Fruit fly (Drosophila melanogaster) whole organism, embryonic: Measurements from ENCODE around the gene CG16736.
A peak's percentile ranks its signal among the peaks of the same experiment; 100 is the strongest.

Experiments
- CG10147 ChIP-seq: fragments of 200-800 bp; sonication (Bioruptor generic); optimal IDR thresholded peaks from 2 replicates; lab custom pipeline; 2019; ENCODE audit warnings: missing biosample characterization, mild to moderate bottlenecking, missing genetic modification characterization, moderate library complexity
- CG10462 ChIP-seq: fragments of 200-800 bp; sonication (Bioruptor generic); optimal IDR thresholded peaks from 2 replicates; lab custom pipeline; 2016; ENCODE audit warnings: missing biosample characterization, missing genetic modification characterization
- CG11247 ChIP-seq: fragments of 200-800 bp; sonication (Bioruptor generic); IDR thresholded peaks from 2 replicates; pipeline ENCODE4 v1.3.6; 2022; ENCODE audit warnings: missing biosample characterization, missing genetic modification characterization
- CG11504 ChIP-seq: fragments of 200-800 bp; sonication (Bioruptor generic); optimal IDR thresholded peaks from 3 replicates; lab custom pipeline; 2019; ENCODE audit warnings: missing biosample characterization, mild to moderate bottlenecking, missing genetic modification characterization, moderate library complexity
- CG11695 ChIP-seq: fragments of 200-800 bp; sonication (Bioruptor generic); IDR thresholded peaks from 3 replicates; pipeline ENCODE4 v1.3.6; 2022; ENCODE audit warnings: missing biosample characterization, missing genetic modification characterization
- CG14050 ChIP-seq: fragments of 200-800 bp; sonication (Bioruptor generic); IDR thresholded peaks from 3 replicates; pipeline ENCODE4 v1.3.6; 2022; ENCODE audit warnings: missing biosample characterization, missing genetic modification characterization
- CG15269 ChIP-seq: fragments of 200-800 bp; sonication (Bioruptor generic); optimal IDR thresholded peaks from 2 replicates; lab custom pipeline; 2018; ENCODE audit warnings: missing biosample characterization, mild to moderate bottlenecking, missing genetic modification characterization, moderate library complexity
- CG16815 ChIP-seq: fragments of 200-800 bp; sonication (Bioruptor generic); optimal IDR thresholded peaks from 3 replicates; lab custom pipeline; 2017; ENCODE audit warnings: missing biosample characterization, mild to moderate bottlenecking, missing genetic modification characterization
- CG17912 ChIP-seq: fragments of 200-800 bp; sonication (Bioruptor generic); optimal IDR thresholded peaks from 2 replicates; lab custom pipeline; 2018; ENCODE audit warnings: missing biosample characterization, mild to moderate bottlenecking, missing genetic modification characterization
- CG18599 ChIP-seq: fragments of 200-800 bp; sonication (Bioruptor generic); optimal IDR thresholded peaks from 3 replicates; lab custom pipeline; 2017; ENCODE audit warnings: missing biosample characterization, missing genetic modification characterization, mild to moderate bottlenecking, moderate library complexity, missing genetic modification reagents
- CG18619 ChIP-seq: fragments of 200-800 bp; sonication (Bioruptor generic); optimal IDR thresholded peaks from 3 replicates; lab custom pipeline; 2017; ENCODE audit warnings: missing biosample characterization, mild to moderate bottlenecking, missing genetic modification characterization
- CG2199 ChIP-seq: fragments of 200-800 bp; sonication (Bioruptor generic); IDR thresholded peaks from 3 replicates; pipeline ENCODE4 v1.3.6; 2022; ENCODE audit warnings: missing biosample characterization, missing genetic modification characterization
- CG2202 ChIP-seq: fragments of 200-800 bp; sonication (Bioruptor generic); optimal IDR thresholded peaks from 2 replicates; lab custom pipeline; 2018; ENCODE audit warnings: missing biosample characterization, mild to moderate bottlenecking, missing genetic modification characterization
- CG2678 ChIP-seq: fragments of 200-800 bp; sonication (Bioruptor generic); optimal IDR thresholded peaks from 3 replicates; lab custom pipeline; 2019; ENCODE audit warnings: missing biosample characterization, mild to moderate bottlenecking, missing genetic modification characterization, moderate library complexity
- CG32767 ChIP-seq: fragments of 200-800 bp; sonication (Bioruptor generic); IDR thresholded peaks from 2 replicates; pipeline ENCODE4 v1.3.6; 2022; ENCODE audit warnings: missing biosample characterization, missing genetic modification characterization
- CG33557 ChIP-seq: fragments of 200-800 bp; sonication (Bioruptor generic); optimal IDR thresholded peaks from 2 replicates; lab custom pipeline; 2019; ENCODE audit warnings: missing biosample characterization, mild to moderate bottlenecking, missing genetic modification characterization, moderate library complexity
- CG3847 ChIP-seq: fragments of 200-800 bp; sonication (Bioruptor generic); IDR thresholded peaks from 2 replicates; pipeline ENCODE4 v1.3.6; 2022; ENCODE audit warnings: missing biosample characterization, missing genetic modification characterization
- CG6683 ChIP-seq: fragments of 200-800 bp; sonication (Bioruptor generic); optimal IDR thresholded peaks from 2 replicates; lab custom pipeline; 2017; ENCODE audit warnings: missing biosample characterization, mild to moderate bottlenecking, missing genetic modification characterization, missing genetic modification reagents
- CG6791 ChIP-seq: fragments of 200-800 bp; sonication (Bioruptor generic); IDR thresholded peaks from 3 replicates; pipeline ENCODE4 v1.3.6; 2022; ENCODE audit warnings: missing biosample characterization, missing genetic modification characterization; ENCODE audit not compliant: partially characterized antibody
- CG7745 ChIP-seq: fragments of 200-800 bp; sonication (Bioruptor generic); optimal IDR thresholded peaks from 2 replicates; lab custom pipeline; 2018; ENCODE audit warnings: missing biosample characterization, mild to moderate bottlenecking, missing genetic modification characterization, moderate library complexity
- Ets97D ChIP-seq: fragments of 200-800 bp; sonication (Bioruptor generic); optimal IDR thresholded peaks from 3 replicates; lab custom pipeline; 2016; ENCODE audit warnings: missing biosample characterization, missing genetic modification characterization
- Fer2 ChIP-seq: fragments of 200-800 bp; sonication (Bioruptor generic); optimal IDR thresholded peaks from 2 replicates; lab custom pipeline; 2018; ENCODE audit warnings: missing biosample characterization, mild to moderate bottlenecking, missing genetic modification characterization, moderate library complexity
- Gug ChIP-seq: fragments of 200-800 bp; sonication (Bioruptor generic); IDR thresholded peaks from 4 replicates; pipeline ENCODE4 v1.3.6; 2022; ENCODE audit warnings: missing biosample characterization, missing genetic modification characterization
- H2.0 ChIP-seq: fragments of 200-800 bp; sonication (Bioruptor generic); IDR thresholded peaks from 2 replicates; pipeline ENCODE4 v1.3.6; 2022; ENCODE audit warnings: missing biosample characterization, missing genetic modification characterization
- Hand ChIP-seq: fragments of 200-800 bp; sonication (Bioruptor generic); optimal IDR thresholded peaks from 2 replicates; lab custom pipeline; 2017; ENCODE audit warnings: mild to moderate bottlenecking, missing biosample characterization, missing genetic modification reagents, missing genetic modification characterization
- Hey ChIP-seq: fragments of 200-800 bp; sonication (Bioruptor generic); optimal IDR thresholded peaks from 3 replicates; lab custom pipeline; 2018; ENCODE audit warnings: missing biosample characterization, mild to moderate bottlenecking, missing genetic modification characterization
- Jarid2 ChIP-seq: fragments of 200-800 bp; sonication (Bioruptor generic); optimal IDR thresholded peaks from 3 replicates; lab custom pipeline; 2017; ENCODE audit warnings: mild to moderate bottlenecking, missing biosample characterization, missing genetic modification reagents, missing genetic modification characterization
- Nf-YB ChIP-seq: fragments of 200-800 bp; sonication (Bioruptor generic); optimal IDR thresholded peaks from 3 replicates; lab custom pipeline; 2019; ENCODE audit warnings: missing biosample characterization, mild to moderate bottlenecking, missing genetic modification characterization, moderate library complexity
- Six4 ChIP-seq: fragments of 200-800 bp; sonication (Bioruptor generic); optimal IDR thresholded peaks from 2 replicates; lab custom pipeline; 2016; ENCODE audit warnings: missing biosample characterization, missing genetic modification characterization
- TFAM ChIP-seq: fragments of 200-800 bp; sonication (Bioruptor generic); optimal IDR thresholded peaks from 2 replicates; lab custom pipeline; 2017; ENCODE audit warnings: missing biosample characterization, missing genetic modification characterization, inconsistent platforms
- Tbp ChIP-seq: fragments of >200 bp; optimal IDR thresholded peaks from 2 replicates; lab custom pipeline; 2018; ENCODE audit warnings: missing biosample characterization, missing genetic modification characterization
- Trl ChIP-seq, 3 experiments: fragments of >200 bp in 2 of 3; fragments of 200-800 bp in 1 of 3; sonication (Bioruptor generic) in 1 of 3; optimal IDR thresholded peaks; 2 replicates in 1 of 3; 3 replicates in 2 of 3; lab custom pipeline; 2016 to 2017; ENCODE audit warnings: missing biosample characterization in 1 of 3, missing genetic modification characterization in 1 of 3
- amos ChIP-seq: fragments of 200-800 bp; sonication (Bioruptor generic); IDR thresholded peaks from 2 replicates; pipeline ENCODE4 v1.3.6; 2022; ENCODE audit warnings: missing biosample characterization, missing genetic modification characterization; ENCODE audit not compliant: partially characterized antibody
- bsh ChIP-seq, 2 experiments: fragments of 200-800 bp; sonication (Bioruptor generic); optimal IDR thresholded peaks; 2 replicates each; lab custom pipeline; 2017 to 2018; ENCODE audit warnings: mild to moderate bottlenecking in 2 of 2, missing biosample characterization in 2 of 2, missing genetic modification characterization in 2 of 2, moderate library complexity in 1 of 2
- chm ChIP-seq: fragments of 200-800 bp; sonication (Bioruptor generic); IDR thresholded peaks from 2 replicates; pipeline ENCODE4 v1.3.6; 2022; ENCODE audit warnings: missing biosample characterization, missing genetic modification characterization
- crol ChIP-seq: fragments of 200-800 bp; sonication (Bioruptor generic); IDR thresholded peaks from 2 replicates; pipeline ENCODE4 v1.3.6; 2022; ENCODE audit warnings: missing biosample characterization, missing genetic modification characterization
- cwo ChIP-seq: fragments of 200-800 bp; sonication (Bioruptor generic); optimal IDR thresholded peaks from 3 replicates; lab custom pipeline; 2017; ENCODE audit warnings: missing biosample characterization, missing genetic modification characterization, mild to moderate bottlenecking, moderate library complexity, missing genetic modification reagents
- dati ChIP-seq: fragments of 200-800 bp; sonication (Bioruptor generic); IDR thresholded peaks from 2 replicates; pipeline ENCODE4 v1.3.6; 2022; ENCODE audit warnings: missing biosample characterization, missing genetic modification characterization
- dimm ChIP-seq: fragments of 200-800 bp; sonication (Bioruptor generic); IDR thresholded peaks from 2 replicates; pipeline ENCODE4 v1.3.6; 2022; ENCODE audit warnings: missing biosample characterization, missing genetic modification characterization
- dmrt11E ChIP-seq: fragments of 200-800 bp; sonication (Bioruptor generic); optimal IDR thresholded peaks from 3 replicates; lab custom pipeline; 2018; ENCODE audit warnings: missing biosample characterization, mild to moderate bottlenecking, missing genetic modification characterization, moderate library complexity
- dysf ChIP-seq: fragments of 200-800 bp; sonication (Bioruptor generic); IDR thresholded peaks from 3 replicates; pipeline ENCODE4 v1.3.6; 2022; ENCODE audit warnings: missing biosample characterization, missing genetic modification characterization
- gsb-n ChIP-seq: fragments of 200-800 bp; sonication (Bioruptor generic); optimal IDR thresholded peaks from 3 replicates; lab custom pipeline; 2018; ENCODE audit warnings: missing biosample characterization, mild to moderate bottlenecking, missing genetic modification characterization
- ham ChIP-seq: fragments of 200-800 bp; sonication (Bioruptor generic); IDR thresholded peaks from 2 replicates; pipeline ENCODE4 v1.3.6; 2022; ENCODE audit warnings: missing biosample characterization, missing genetic modification characterization
- kah ChIP-seq: fragments of 200-800 bp; sonication (Bioruptor generic); optimal IDR thresholded peaks from 2 replicates; lab custom pipeline; 2018; ENCODE audit warnings: missing biosample characterization, mild to moderate bottlenecking, missing genetic modification characterization
- lbe ChIP-seq: fragments of 200-800 bp; sonication (Bioruptor generic); optimal IDR thresholded peaks from 2 replicates; lab custom pipeline; 2016; ENCODE audit warnings: missing biosample characterization, mild to moderate bottlenecking, missing genetic modification characterization
- luna ChIP-seq: fragments of 200-800 bp; sonication (Bioruptor generic); optimal IDR thresholded peaks from 2 replicates; lab custom pipeline; 2016; ENCODE audit warnings: missing biosample characterization, missing genetic modification characterization
- shn ChIP-seq: fragments of 200-800 bp; sonication (Bioruptor generic); optimal IDR thresholded peaks from 3 replicates; lab custom pipeline; 2016; ENCODE audit warnings: missing biosample characterization, missing genetic modification characterization
- sqz ChIP-seq: fragments of 200-800 bp; sonication (Bioruptor generic); optimal IDR thresholded peaks from 3 replicates; lab custom pipeline; 2018; ENCODE audit warnings: missing biosample characterization, mild to moderate bottlenecking, missing genetic modification characterization
- twi ChIP-seq: fragments of 200-800 bp; optimal IDR thresholded peaks from 2 replicates; lab custom pipeline; 2019; ENCODE audit warnings: missing biosample characterization, mild to moderate bottlenecking, missing genetic modification characterization, moderate library complexity
- zen2 ChIP-seq: fragments of 200-800 bp; sonication (Bioruptor generic); IDR thresholded peaks from 3 replicates; pipeline ENCODE4 v1.3.6; 2022; ENCODE audit warnings: missing biosample characterization, missing genetic modification characterization; ENCODE audit not compliant: partially characterized antibody

Gene CG16736

DNA sequence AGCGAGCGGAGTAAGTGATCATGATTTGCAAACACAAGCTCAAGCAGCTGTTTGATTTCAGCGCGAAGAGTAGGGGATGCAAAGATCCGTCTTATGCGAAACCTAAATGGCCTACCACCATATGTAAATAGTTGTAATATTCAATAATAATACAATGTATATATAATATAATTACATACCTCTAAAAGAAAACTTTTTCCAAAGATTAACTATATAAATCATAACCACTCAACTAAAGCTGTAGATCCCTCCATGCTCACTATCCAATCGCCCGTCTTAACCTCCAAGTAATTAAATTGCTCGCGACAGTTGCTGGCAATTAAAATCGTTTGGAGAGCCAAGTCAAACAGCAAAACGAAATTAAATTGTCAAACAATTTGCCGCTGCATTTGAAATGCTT is 30.2 kb downstream of the CG16736 start (continued):
- TF ChIP-seq CG16815 (GFP tag; lab: Kevin White, UChicago) (peak; percentile 51), ham (no peak), H2.0 (GFP tag; lab: Robert Waterston, UW) (peak; percentile 79), Gug (GFP tag; lab: Robert Waterston, UW) (peak; percentile 56; the same call in 2 of the 4 replicates), sqz (no peak), CG11504 (tag; lab: Kevin White, UChicago) (peak; percentile 85), CG11695 (GFP tag; lab: Robert Waterston, UW) (peak; percentile 77), Trl (optimal IDR thresholded peaks at IDR 0.05; lab: Kevin White, UChicago) (no peak), Trl (GFP tag; optimal IDR thresholded peaks at IDR 0.05; lab: Kevin White, UChicago) (no peak), Fer2 (tag; lab: Kevin White, UChicago) (peak; percentile 30), CG2678 (tag; lab: Kevin White, UChicago) (peak; percentile 86), Tbp (GFP tag; lab: Kevin White, UChicago) (no peak), lbe (GFP tag; lab: Kevin White, UChicago) (peak; percentile 14), CG3847 (GFP tag; lab: Robert Waterston, UW) (peak; percentile 71), CG18599 (GFP tag; lab: Kevin White, UChicago) (peak; percentile 84), Hand (GFP tag; lab: Kevin White, UChicago) (no peak), TFAM (GFP tag; lab: Kevin White, UChicago) (no peak), CG10147 (peak; percentile 70), CG33557 (GFP tag; lab: Kevin White, UChicago) (no peak), kah (GFP tag; lab: Kevin White, UChicago) (no peak), CG6791 (no peak), crol (GFP tag; lab: Robert Waterston, UW) (no peak), Jarid2 (GFP tag; lab: Kevin White, UChicago) (no peak), gsb-n (no peak), luna (GFP tag; lab: Kevin White, UChicago) (no peak), CG14050 (peak; percentile 69; the same call in 2 of the 3 replicates), amos (GFP tag; lab: Robert Waterston, UW) (no peak), dysf (peak; percentile 91), CG10462 (GFP tag; lab: Kevin White, UChicago) (peak; percentile 56), CG11247 (GFP tag; lab: Robert Waterston, UW) (peak; percentile 68), CG32767 (peak; percentile 69), Ets97D (GFP tag; lab: Kevin White, UChicago) (no peak), zen2 (GFP tag; lab: Robert Waterston, UW) (no peak), CG6683 (peak; percentile 51), dmrt11E (tag; lab: Kevin White, UChicago) (no peak), Nf-YB (no peak), Six4 (GFP tag; lab: Kevin White, UChicago) (peak; percentile 59), CG2199 (GFP tag; lab: Robert Waterston, UW) (no peak), CG17912 (GFP tag; lab: Kevin White, UChicago) (no peak), CG15269 (tag; lab: Kevin White, UChicago) (peak; percentile 83), shn (GFP tag; lab: Kevin White, UChicago) (no peak), dati (GFP tag; lab: Robert Waterston, UW) (no peak), CG7745 (tag; lab: Kevin White, UChicago) (no peak), twi (no peak), Hey (no peak), CG2202 (tag; lab: Kevin White, UChicago) (no peak), cwo (GFP tag; lab: Kevin White, UChicago) (peak; percentile 30), chm (GFP tag; lab: Robert Waterston, UW) (no peak; the same call in 1 of the 2 replicates), bsh (GFP tag; optimal IDR thresholded peaks at IDR 0.05; lab: Kevin White, UChicago) (peak; percentile 28 to 54), dimm (GFP tag; lab: Robert Waterston, UW) (0 out of 2 replicates have a peak, but pooled peaks have one; percentile 16), CG18619 (GFP tag; lab: Kevin White, UChicago) (peak; percentile 65)
